Worm (Caenorhabditis elegans) whole organism, mixed stage, embryonic: Measurements from ENCODE around the gene cpg-7.

Source experiments
- M03D4.4 ChIP-seq: sonication (generic microtip); optimal IDR thresholded peaks from 2 replicates; lab custom pipeline; 2017; ENCODE audit warnings: mild to moderate bottlenecking, missing genetic modification characterization, missing compliant biosample characterization
- bed-3 ChIP-seq: fragments of 200-800 bp; sonication (Bioruptor generic); optimal IDR thresholded peaks from 3 replicates; lab custom pipeline; 2018; ENCODE audit warnings: mild to moderate bottlenecking, missing genetic modification characterization, moderate library complexity, missing compliant biosample characterization
- blmp-1 ChIP-seq: fragments of 150-350 bp; optimal IDR thresholded peaks from 2 replicates; lab custom pipeline; 2014; ENCODE audit warnings: missing biosample characterization, missing genetic modification characterization
- ceh-39 ChIP-seq: fragments of 150-350 bp; optimal IDR thresholded peaks from 2 replicates; lab custom pipeline; 2014; ENCODE audit warnings: missing biosample characterization, missing genetic modification characterization
- ceh-43 ChIP-seq: fragments of 200-800 bp; sonication (Bioruptor generic); optimal IDR thresholded peaks from 2 replicates; lab custom pipeline; 2018; ENCODE audit warnings: mild to moderate bottlenecking, missing genetic modification characterization, moderate library complexity, missing compliant biosample characterization
- ceh-83 ChIP-seq: fragments of 200-800 bp; sonication (Bioruptor generic); optimal IDR thresholded peaks from 2 replicates; lab custom pipeline; 2018; ENCODE audit warnings: mild to moderate bottlenecking, missing genetic modification characterization, missing compliant biosample characterization
- ces-1 ChIP-seq: fragments of 150-350 bp; optimal IDR thresholded peaks from 2 replicates; lab custom pipeline; 2014; ENCODE audit warnings: missing biosample characterization, missing genetic modification reagents, missing genetic modification characterization
- cnd-1 ChIP-seq: fragments of 200-800 bp; sonication (Bioruptor generic); optimal IDR thresholded peaks from 2 replicates; lab custom pipeline; 2018; ENCODE audit warnings: mild to moderate bottlenecking, missing genetic modification characterization, missing compliant biosample characterization
- drap-1 ChIP-seq: fragments of 200-800 bp; sonication (Bioruptor generic); optimal IDR thresholded peaks from 3 replicates; lab custom pipeline; 2018; ENCODE audit warnings: mild to moderate bottlenecking, missing genetic modification characterization, missing compliant biosample characterization
- elt-1 ChIP-seq: sonication (generic microtip); optimal IDR thresholded peaks from 2 replicates; lab custom pipeline; 2017; ENCODE audit warnings: missing genetic modification characterization, mild to moderate bottlenecking, missing compliant biosample characterization, antibody characterized with exemption, moderate library complexity, borderline replicate concordance; ENCODE audit not compliant: insufficient read depth
- elt-3 ChIP-seq: fragments of 150-350 bp; optimal IDR thresholded peaks from 2 replicates; lab custom pipeline; 2014; ENCODE audit warnings: missing biosample characterization, missing genetic modification characterization
- flh-1 ChIP-seq: fragments of 200-800 bp; sonication (Bioruptor generic); optimal IDR thresholded peaks from 2 replicates; lab custom pipeline; 2018; ENCODE audit warnings: mild to moderate bottlenecking, missing genetic modification characterization, moderate library complexity, missing compliant biosample characterization
- ham-2 ChIP-seq: fragments of 200-800 bp; sonication (Bioruptor generic); optimal IDR thresholded peaks from 2 replicates; lab custom pipeline; 2018; ENCODE audit warnings: mild to moderate bottlenecking, missing genetic modification characterization, missing compliant biosample characterization
- hlh-1 ChIP-seq: fragments of 150-350 bp; optimal IDR thresholded peaks from 2 replicates; lab custom pipeline; 2014; ENCODE audit warnings: missing biosample characterization, missing genetic modification reagents, missing genetic modification characterization
- lin-13 ChIP-seq: fragments of 150-350 bp; optimal IDR thresholded peaks from 2 replicates; lab custom pipeline; 2014; ENCODE audit warnings: missing biosample characterization, missing genetic modification characterization
- lin-32 ChIP-seq: fragments of 200-800 bp; sonication (Bioruptor generic); optimal IDR thresholded peaks from 2 replicates; lab custom pipeline; 2018; ENCODE audit warnings: mild to moderate bottlenecking, missing genetic modification characterization, missing compliant biosample characterization
- lsy-2 ChIP-seq: fragments of 150-350 bp; optimal IDR thresholded peaks from 2 replicates; lab custom pipeline; 2014; ENCODE audit warnings: missing biosample characterization, missing genetic modification characterization
- mab-5 ChIP-seq: fragments of 150-350 bp; optimal IDR thresholded peaks from 2 replicates; lab custom pipeline; 2014; ENCODE audit warnings: missing biosample characterization, missing genetic modification characterization
- mep-1 ChIP-seq: fragments of 150-350 bp; optimal IDR thresholded peaks from 2 replicates; lab custom pipeline; 2017; ENCODE audit warnings: missing biosample characterization, missing genetic modification reagents, missing genetic modification characterization, inconsistent platforms
- mls-2 ChIP-seq: sonication (generic microtip); optimal IDR thresholded peaks from 2 replicates; lab custom pipeline; 2016; ENCODE audit warnings: mild to moderate bottlenecking, missing genetic modification characterization, moderate library complexity, missing compliant biosample characterization
- nhr-12 ChIP-seq: fragments of 150-350 bp; optimal IDR thresholded peaks from 2 replicates; lab custom pipeline; 2014; ENCODE audit warnings: missing biosample characterization, missing genetic modification characterization
- nhr-2 ChIP-seq: fragments of 150-350 bp; optimal IDR thresholded peaks from 2 replicates; lab custom pipeline; 2014; ENCODE audit warnings: missing biosample characterization, missing genetic modification characterization
- nhr-237 ChIP-seq: fragments of 150-350 bp; optimal IDR thresholded peaks from 2 replicates; lab custom pipeline; 2014; ENCODE audit warnings: missing biosample characterization, missing genetic modification characterization
- nhr-28 ChIP-seq: fragments of 150-350 bp; optimal IDR thresholded peaks from 2 replicates; lab custom pipeline; 2014; ENCODE audit warnings: missing biosample characterization, missing genetic modification characterization
- nhr-76 ChIP-seq: sonication (generic microtip); optimal IDR thresholded peaks from 2 replicates; lab custom pipeline; 2017; ENCODE audit warnings: missing biosample characterization, missing genetic modification characterization
- pha-4 ChIP-seq: fragments of 150-350 bp; optimal IDR thresholded peaks from 2 replicates; lab custom pipeline; 2018; ENCODE audit warnings: missing biosample characterization, missing genetic modification reagents, missing genetic modification characterization
- sem-2 ChIP-seq: fragments of 200-800 bp; sonication (Bioruptor generic); optimal IDR thresholded peaks from 2 replicates; lab custom pipeline; 2018; ENCODE audit warnings: mild to moderate bottlenecking, missing genetic modification characterization, missing compliant biosample characterization
- snpc-4 ChIP-seq: fragments of 150-350 bp; optimal IDR thresholded peaks from 2 replicates; lab custom pipeline; 2014; ENCODE audit warnings: missing biosample characterization, missing genetic modification characterization
- sptf-1 ChIP-seq: sonication (generic microtip); optimal IDR thresholded peaks from 2 replicates; lab custom pipeline; 2017; ENCODE audit warnings: mild to moderate bottlenecking, missing genetic modification characterization, moderate library complexity, missing compliant biosample characterization
- tbx-8 ChIP-seq: fragments of 200-800 bp; sonication (Bioruptor generic); optimal IDR thresholded peaks from 2 replicates; lab custom pipeline; 2018; ENCODE audit warnings: mild to moderate bottlenecking, missing genetic modification characterization, moderate library complexity, missing compliant biosample characterization
- unc-120 ChIP-seq: sonication (generic microtip); optimal IDR thresholded peaks from 2 replicates; lab custom pipeline; 2017; ENCODE audit warnings: missing genetic modification characterization, missing compliant biosample characterization; ENCODE audit not compliant: poor library complexity, severe bottlenecking
- unc-39 ChIP-seq: fragments of 150-350 bp; optimal IDR thresholded peaks from 2 replicates; lab custom pipeline; 2014; ENCODE audit warnings: missing biosample characterization, missing genetic modification characterization
- unc-62 ChIP-seq: fragments of 150-350 bp; optimal IDR thresholded peaks from 2 replicates; lab custom pipeline; 2014; ENCODE audit warnings: missing biosample characterization, missing genetic modification reagents, missing genetic modification characterization
- zip-8 ChIP-seq: fragments of 150-350 bp; optimal IDR thresholded peaks from 2 replicates; lab custom pipeline; 2014; ENCODE audit warnings: missing biosample characterization, missing genetic modification characterization
- ztf-11 ChIP-seq: fragments of 150-350 bp; optimal IDR thresholded peaks from 2 replicates; lab custom pipeline; 2014; ENCODE audit warnings: missing biosample characterization, missing genetic modification characterization

The cpg-7 gene

ce11 chrII:14060885-14061284 is 48.1 kb downstream of the cpg-7 start:
- no peak for TF ChIP-seq sem-2 (GFP tag; lab: Kevin White, UChicago)
- TF ChIP-seq lin-13, result no peak
- TF ChIP-seq drap-1 (GFP tag; lab: Kevin White, UChicago), result no peak
- no peak for TF ChIP-seq ztf-11
- no peak for TF ChIP-seq elt-1 (tag; lab: Kevin White, UChicago)

DNA sequence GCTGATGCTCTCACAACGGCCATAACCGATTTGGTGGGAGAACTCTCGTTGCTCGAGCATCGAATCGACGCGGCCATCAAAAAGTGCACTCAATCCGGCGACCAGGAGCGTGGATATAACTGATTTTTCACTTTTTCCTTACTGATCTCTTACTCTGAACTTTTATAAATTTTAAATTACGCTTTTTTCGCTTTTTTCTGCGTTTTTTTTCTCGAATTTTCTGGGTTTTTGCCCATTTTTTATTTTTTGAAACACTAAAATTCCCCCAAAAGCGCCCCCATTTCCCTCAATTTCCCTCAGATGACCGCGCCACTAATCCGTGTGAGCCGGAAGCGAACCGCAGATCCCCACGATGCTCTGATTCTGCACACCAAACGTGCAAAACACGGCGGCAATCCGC is 48.6 kb downstream of the cpg-7 start, which contains the start of gene W01G7.4:
W01G7.4 (plus strand) TSS at position 301 of the 400 bp plus-strand sequence.
- no peak for TF ChIP-seq drap-1 (GFP tag; lab: Kevin White, UChicago)
- TF ChIP-seq mep-1 (tag; lab: Kevin White, UChicago), result no peak
- TF ChIP-seq elt-3 (tag; lab: Kevin White, UChicago), result no peak
- no peak for TF ChIP-seq unc-39

DNA sequence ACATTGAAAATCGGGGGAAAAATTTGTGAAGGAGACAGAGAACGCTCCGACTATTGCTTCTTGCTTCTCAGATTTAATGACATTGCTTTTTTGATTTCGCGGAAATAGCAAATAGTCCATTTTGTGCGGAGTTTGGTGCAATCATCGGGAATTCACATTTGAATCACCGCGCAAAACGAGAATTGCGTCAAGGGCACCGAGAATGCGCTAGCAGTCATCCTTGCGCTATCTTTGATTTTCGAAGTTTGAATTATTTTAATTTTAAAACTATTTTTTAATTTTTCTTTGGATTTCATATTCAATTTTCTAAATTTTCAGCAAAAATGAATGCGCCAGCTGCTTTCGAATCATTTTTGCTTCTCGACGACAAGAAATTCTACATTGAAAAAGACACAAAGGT is 49.3 kb downstream of the cpg-7 start, which contains the start of gene rpb-11:
rpb-11 (plus strand) TSS at position 319 of the 400 bp plus-strand sequence.
- peak; percentile 22 for TF ChIP-seq ztf-11
- peak; percentile 79 for TF ChIP-seq M03D4.4 (tag; lab: Kevin White, UChicago)
- TF ChIP-seq drap-1 (GFP tag; lab: Kevin White, UChicago), result peak; percentile 65
- TF ChIP-seq tbx-8, result no peak
- peak; percentile 37 for TF ChIP-seq bed-3
- TF ChIP-seq nhr-28 (tag; lab: Kevin White, UChicago), result no peak
- peak; percentile 53 for TF ChIP-seq elt-1 (tag; lab: Kevin White, UChicago)
- no peak for TF ChIP-seq sem-2 (GFP tag; lab: Kevin White, UChicago)
- no peak for TF ChIP-seq mab-5 (tag; lab: Kevin White, UChicago)
- TF ChIP-seq mls-2, result peak; percentile 78
- peak; percentile 19 for TF ChIP-seq nhr-2 (tag; lab: Kevin White, UChicago)
- no peak for TF ChIP-seq ham-2
- TF ChIP-seq nhr-12 (tag; lab: Kevin White, UChicago), result no peak
- peak; percentile 42 for TF ChIP-seq hlh-1 (tag; lab: Kevin White, UChicago)
- TF ChIP-seq unc-39, result no peak
- peak; percentile 45 for TF ChIP-seq cnd-1
- TF ChIP-seq unc-62 (GFP tag; lab: Kevin White, UChicago), result peak; percentile 7
- no peak for TF ChIP-seq ceh-83
- no peak for TF ChIP-seq nhr-76 (tag; lab: Kevin White, UChicago)
- TF ChIP-seq ceh-39, result peak; percentile 33
- peak; percentile 59 for TF ChIP-seq ces-1
- TF ChIP-seq pha-4, result peak; percentile 87
- no peak for TF ChIP-seq flh-1 (GFP tag; lab: Kevin White, UChicago)
- no peak for TF ChIP-seq elt-3 (tag; lab: Kevin White, UChicago)
- TF ChIP-seq snpc-4 (tag; lab: Kevin White, UChicago), result no peak
- TF ChIP-seq sptf-1 (tag; lab: Kevin White, UChicago), result peak; percentile 80
- peak; percentile 45 for TF ChIP-seq unc-120 (tag; lab: Kevin White, UChicago)
- TF ChIP-seq ceh-43 (GFP tag; lab: Kevin White, UChicago), result peak; percentile 66
- TF ChIP-seq lin-13, result peak; percentile 97
- peak; percentile 83 for TF ChIP-seq lsy-2 (tag; lab: Kevin White, UChicago)
- peak; percentile 95 for TF ChIP-seq mep-1 (tag; lab: Kevin White, UChicago)
- TF ChIP-seq nhr-237 (tag; lab: Kevin White, UChicago), result peak; percentile 81
- TF ChIP-seq lin-32 (GFP tag; lab: Kevin White, UChicago), result peak; percentile 34
- no peak for TF ChIP-seq blmp-1 (tag; lab: Kevin White, UChicago)
- no peak for TF ChIP-seq zip-8
